Fruit fly (Drosophila melanogaster) Kc167 (cell line): ENCODE results near the gene CG43737.

Experiments used
- Myc ChIP-seq: fragments of >200 bp; optimal IDR thresholded peaks from 2 replicates; lab custom pipeline; 2017; ENCODE audit warnings: missing external identifiers
- Sin3A ChIP-seq: fragments of >200 bp; optimal IDR thresholded peaks from 2 replicates; lab custom pipeline; 2018; ENCODE audit warnings: missing external identifiers
- h ChIP-seq: fragments of >200 bp; optimal IDR thresholded peaks from 3 replicates; lab custom pipeline; 2018; ENCODE audit warnings: missing external identifiers
- insv ChIP-seq: fragments of >200 bp; optimal IDR thresholded peaks from 3 replicates; lab custom pipeline; 2018; ENCODE audit warnings: missing external identifiers
- psq ChIP-seq: fragments of >200 bp; optimal IDR thresholded peaks from 2 replicates; lab custom pipeline; 2017; ENCODE audit warnings: missing external identifiers
- ttk ChIP-seq: sonication (Bioruptor generic); optimal IDR thresholded peaks from 2 replicates; lab custom pipeline; 2017; ENCODE audit warnings: missing external identifiers

DNA sequence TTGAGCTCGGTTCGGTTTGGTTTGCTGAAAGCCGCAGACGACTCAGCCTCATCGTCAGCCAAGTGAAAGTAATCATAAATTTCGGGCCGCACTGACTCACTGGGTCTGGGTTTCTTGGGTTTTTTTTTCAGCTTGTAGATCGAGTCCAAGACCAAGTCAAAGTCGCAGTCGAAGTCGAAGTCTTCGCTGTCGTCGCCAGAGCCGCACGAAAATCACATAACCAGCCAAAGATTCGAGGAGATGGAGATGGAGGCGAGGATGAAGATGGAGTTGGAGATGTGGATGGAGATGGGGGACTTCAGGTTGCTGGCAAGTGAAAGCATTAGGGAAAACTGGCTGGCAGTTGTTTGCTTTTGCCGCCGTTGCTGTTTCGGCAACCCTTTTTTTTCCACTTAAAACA lies 28.2 kb upstream of the CG43737 start:
- no peak for TF ChIP-seq ttk
- TF ChIP-seq Sin3A (lab: Kevin White, UChicago), result no peak
- TF ChIP-seq h, result no peak
- TF ChIP-seq insv, result no peak
- TF ChIP-seq psq, result no peak
- no peak for TF ChIP-seq Myc
